Worm (Caenorhabditis elegans) whole organism, young adult: Measurements from ENCODE around the gene slc-25A26.
A peak's percentile ranks its signal among the peaks of the same experiment; 100 is the strongest.

Experiments used
- B0019.2 ChIP-seq: fragments of 200-800 bp; sonication (Bioruptor generic); conservative IDR thresholded peaks from 2 replicates; pipeline ENCODE4 v1.3.6; 2022; ENCODE audit warnings: missing genetic modification reagents, missing genetic modification characterization, missing compliant biosample characterization
- B0035.1 ChIP-seq: sonication (generic microtip); optimal IDR thresholded peaks from 2 replicates; lab custom pipeline; 2016; ENCODE audit warnings: missing genetic modification characterization, mild to moderate bottlenecking, missing compliant biosample characterization, missing genotype, missing genetic modification reagents
- B0336.3 ChIP-seq: fragments of 200-800 bp; sonication (Bioruptor generic); IDR thresholded peaks from 2 replicates; pipeline ENCODE4 v1.3.6; 2022; ENCODE audit warnings: missing genetic modification characterization, missing compliant biosample characterization
- C17E4.6 ChIP-seq: fragments of 200-800 bp; sonication (Bioruptor generic); IDR thresholded peaks from 2 replicates; pipeline ENCODE4 v1.3.6; 2022; ENCODE audit warnings: missing genetic modification reagents, missing genetic modification characterization, missing compliant biosample characterization
- F23B12.7 ChIP-seq: sonication (generic microtip); optimal IDR thresholded peaks from 2 replicates; lab custom pipeline; 2017; ENCODE audit warnings: missing genetic modification characterization, mild to moderate bottlenecking, missing compliant biosample characterization, antibody characterized with exemption, moderate library complexity; ENCODE audit not compliant: insufficient read depth
- F33H1.4 ChIP-seq: fragments of 200-800 bp; sonication (Bioruptor generic); IDR thresholded peaks from 2 replicates; pipeline ENCODE4 v1.3.6; 2022; ENCODE audit warnings: missing genetic modification reagents, missing genetic modification characterization, missing compliant biosample characterization
- F52B5.7 ChIP-seq: sonication (generic microtip); optimal IDR thresholded peaks from 2 replicates; lab custom pipeline; 2016; ENCODE audit warnings: mild to moderate bottlenecking, missing genetic modification characterization, missing compliant biosample characterization
- K11D2.4 ChIP-seq: fragments of 200-800 bp; sonication (Bioruptor generic); IDR thresholded peaks from 2 replicates; pipeline ENCODE4 v1.3.6; 2022; ENCODE audit warnings: missing genetic modification reagents, missing genetic modification characterization, missing compliant biosample characterization
- K12H6.12 ChIP-seq: fragments of 200-800 bp; sonication (Bioruptor generic); optimal IDR thresholded peaks from 2 replicates; lab custom pipeline; 2018; ENCODE audit warnings: mild to moderate bottlenecking, missing genetic modification characterization, missing compliant biosample characterization
- Y53F4B.3 ChIP-seq: fragments of 200-800 bp; sonication (Bioruptor generic); IDR thresholded peaks from 2 replicates; pipeline ENCODE4 v1.3.6; 2022; ENCODE audit warnings: missing genetic modification reagents, missing genetic modification characterization, missing compliant biosample characterization
- Y53G8AR.9 ChIP-seq: fragments of 200-800 bp; sonication (Bioruptor generic); conservative IDR thresholded peaks from 2 replicates; pipeline ENCODE4 v1.3.6; 2022; ENCODE audit warnings: missing genetic modification reagents, missing genetic modification characterization, missing compliant biosample characterization
- Y56A3A.18 ChIP-seq: fragments of 200-800 bp; sonication (Bioruptor generic); IDR thresholded peaks from 2 replicates; pipeline ENCODE4 v1.3.6; 2022; ENCODE audit warnings: missing genetic modification reagents, missing genetic modification characterization, missing compliant biosample characterization
- ama-1 ChIP-seq, 3 experiments: fragments of 150-350 bp in 1 of 3; sonication (generic microtip) in 2 of 3; optimal IDR thresholded peaks; 2 replicates each; lab custom pipeline; 2014 to 2018; ENCODE audit warnings: missing biosample characterization in 2 of 3, missing genetic modification characterization in 2 of 3, missing genetic modification reagents in 2 of 3
- atf-7 ChIP-seq: sonication (generic microtip); optimal IDR thresholded peaks from 2 replicates; lab custom pipeline; 2017; ENCODE audit warnings: mild to moderate bottlenecking, missing genetic modification characterization, missing compliant biosample characterization
- athp-1 ChIP-seq: sonication (generic microtip); optimal IDR thresholded peaks from 2 replicates; lab custom pipeline; 2017; ENCODE audit warnings: mild to moderate bottlenecking, missing genetic modification characterization, missing compliant biosample characterization
- attf-5 ChIP-seq: fragments of 200-800 bp; sonication (Bioruptor generic); optimal IDR thresholded peaks from 2 replicates; lab custom pipeline; 2018; ENCODE audit warnings: mild to moderate bottlenecking, missing genetic modification characterization, missing compliant biosample characterization
- bed-1 ChIP-seq: fragments of 200-800 bp; sonication (Bioruptor generic); IDR thresholded peaks from 2 replicates; pipeline ENCODE4 v1.3.6; 2022; ENCODE audit warnings: missing genetic modification reagents, missing genetic modification characterization, missing compliant biosample characterization
- bed-2 ChIP-seq: fragments of 200-800 bp; sonication (Bioruptor generic); IDR thresholded peaks from 2 replicates; pipeline ENCODE4 v1.3.6; 2022; ENCODE audit warnings: missing genetic modification reagents, missing genetic modification characterization, missing compliant biosample characterization
- ceh-27 ChIP-seq: fragments of 200-800 bp; sonication (Bioruptor generic); optimal IDR thresholded peaks from 2 replicates; lab custom pipeline; 2018; ENCODE audit warnings: mild to moderate bottlenecking, missing genetic modification characterization, moderate library complexity, missing compliant biosample characterization
- ceh-58 ChIP-seq: fragments of 200-800 bp; sonication (Bioruptor generic); IDR thresholded peaks from 2 replicates; pipeline ENCODE4 v1.3.6; 2022; ENCODE audit warnings: missing genetic modification characterization, missing compliant biosample characterization
- efl-1 ChIP-seq: fragments of 150-350 bp; optimal IDR thresholded peaks from 2 replicates; lab custom pipeline; 2014; ENCODE audit warnings: missing biosample characterization, missing genetic modification reagents, missing genetic modification characterization
- egrh-3 ChIP-seq: fragments of 200-800 bp; sonication (Bioruptor generic); IDR thresholded peaks from 2 replicates; pipeline ENCODE4 v1.3.6; 2022; ENCODE audit warnings: missing genetic modification reagents, missing genetic modification characterization, missing compliant biosample characterization
- ets-4 ChIP-seq: fragments of 200-800 bp; sonication (Bioruptor generic); optimal IDR thresholded peaks from 2 replicates; lab custom pipeline; 2018; ENCODE audit warnings: mild to moderate bottlenecking, missing genetic modification characterization, missing compliant biosample characterization
- fkh-3 ChIP-seq: sonication (generic microtip); optimal IDR thresholded peaks from 2 replicates; lab custom pipeline; 2016; ENCODE audit warnings: mild to moderate bottlenecking, missing genetic modification characterization, missing compliant biosample characterization
- him-1 ChIP-seq: sonication (generic microtip); optimal IDR thresholded peaks from 2 replicates; lab custom pipeline; 2016; ENCODE audit warnings: missing genotype, missing genetic modification reagents, missing genetic modification characterization, missing compliant biosample characterization
- hlh-26 ChIP-seq: fragments of 200-800 bp; sonication (Bioruptor generic); conservative IDR thresholded peaks from 2 replicates; pipeline ENCODE4 v1.3.6; 2022; ENCODE audit warnings: missing genetic modification reagents, missing genetic modification characterization, missing compliant biosample characterization
- hsf-1 ChIP-seq: fragments of 200-800 bp; sonication (Bioruptor generic); IDR thresholded peaks from 2 replicates; pipeline ENCODE4 v1.3.6; 2022; ENCODE audit warnings: missing genetic modification reagents, missing genetic modification characterization, missing compliant biosample characterization
- lag-1 ChIP-seq: fragments of 200-800 bp; sonication (Bioruptor generic); IDR thresholded peaks from 2 replicates; pipeline ENCODE4 v1.3.6; 2022; ENCODE audit warnings: missing genetic modification reagents, missing genetic modification characterization, missing compliant biosample characterization
- lin-26 ChIP-seq: fragments of 200-800 bp; sonication (Bioruptor generic); IDR thresholded peaks from 2 replicates; pipeline ENCODE4 v1.3.6; 2022; ENCODE audit warnings: missing genetic modification reagents, missing genetic modification characterization, missing compliant biosample characterization
- lin-35 ChIP-seq, 3 experiments: fragments of 150-350 bp in 2 of 3; sonication (generic microtip) in 1 of 3; optimal IDR thresholded peaks; 2 replicates each; lab custom pipeline; 2014 to 2018; ENCODE audit warnings: missing biosample characterization in 3 of 3, missing genetic modification characterization in 3 of 3, missing genetic modification reagents in 3 of 3
- lin-54 ChIP-seq: fragments of 200-800 bp; sonication (Bioruptor generic); optimal IDR thresholded peaks from 2 replicates; lab custom pipeline; 2018; ENCODE audit warnings: mild to moderate bottlenecking, missing genetic modification characterization, missing compliant biosample characterization
- lsl-1 ChIP-seq: fragments of 200-800 bp; sonication (Bioruptor generic); optimal IDR thresholded peaks from 2 replicates; lab custom pipeline; 2018; ENCODE audit warnings: mild to moderate bottlenecking, missing genetic modification characterization, moderate library complexity, missing compliant biosample characterization
- madf-6 ChIP-seq: fragments of 200-800 bp; sonication (Bioruptor generic); IDR thresholded peaks from 2 replicates; pipeline ENCODE4 v1.3.6; 2022; ENCODE audit warnings: missing genetic modification reagents, missing genetic modification characterization, missing compliant biosample characterization
- mel-28 ChIP-seq: sonication (generic microtip); optimal IDR thresholded peaks from 2 replicates; lab custom pipeline; 2016; ENCODE audit warnings: borderline replicate concordance, mild to moderate bottlenecking, missing genetic modification characterization, missing compliant biosample characterization
- mes-4 ChIP-seq: sonication (generic microtip); optimal IDR thresholded peaks from 2 replicates; lab custom pipeline; 2016; ENCODE audit warnings: missing genotype, missing genetic modification characterization, missing compliant biosample characterization
- nfya-2 ChIP-seq: fragments of 200-800 bp; sonication (Bioruptor generic); IDR thresholded peaks from 2 replicates; pipeline ENCODE4 v1.3.6; 2022; ENCODE audit warnings: missing genetic modification reagents, missing genetic modification characterization, missing compliant biosample characterization
- repo-1 ChIP-seq: sonication (generic microtip); optimal IDR thresholded peaks from 2 replicates; lab custom pipeline; 2017; ENCODE audit warnings: mild to moderate bottlenecking, missing genetic modification characterization, missing compliant biosample characterization
- rpc-1 ChIP-seq, 2 experiments: fragments of 150-350 bp in 1 of 2; sonication (generic microtip) in 1 of 2; optimal IDR thresholded peaks; 2 replicates each; lab custom pipeline; 2014 to 2018; ENCODE audit warnings: missing biosample characterization in 1 of 2, missing genetic modification characterization in 1 of 2, missing genetic modification reagents in 1 of 2, missing genotype in 1 of 2
- sea-2 ChIP-seq: fragments of 200-800 bp; sonication (Bioruptor generic); IDR thresholded peaks from 2 replicates; pipeline ENCODE4 v1.3.6; 2022; ENCODE audit warnings: missing genetic modification characterization, missing compliant biosample characterization
- snpc-1.3 ChIP-seq: sonication (generic microtip); optimal IDR thresholded peaks from 2 replicates; lab custom pipeline; 2017; ENCODE audit warnings: missing genetic modification characterization, mild to moderate bottlenecking, missing compliant biosample characterization, antibody characterized with exemption, moderate library complexity, missing genotype, missing genetic modification reagents; ENCODE audit not compliant: insufficient read depth
- snpc-4 ChIP-seq, 5 experiments: fragments of 150-350 bp in 1 of 5; sonication (generic microtip) in 4 of 5; optimal IDR thresholded peaks; 2 replicates each; lab custom pipeline; 2014 to 2018; ENCODE audit warnings: missing genetic modification characterization in 5 of 5, missing biosample characterization in 3 of 5, antibody characterized with exemption in 2 of 5, mild to moderate bottlenecking in 2 of 5, missing compliant biosample characterization in 2 of 5, missing genotype in 2 of 5, moderate library complexity in 2 of 5, missing genetic modification reagents in 1 of 5
- somi-1 ChIP-seq: fragments of 200-800 bp; sonication (Bioruptor generic); optimal IDR thresholded peaks from 2 replicates; lab custom pipeline; 2018; ENCODE audit warnings: mild to moderate bottlenecking, missing genetic modification characterization, missing compliant biosample characterization
- tbp1 ChIP-seq: fragments of 200-800 bp; sonication (Bioruptor generic); optimal IDR thresholded peaks from 2 replicates; lab custom pipeline; 2018; ENCODE audit warnings: mild to moderate bottlenecking, missing genetic modification characterization, missing compliant biosample characterization
- tlf-1 ChIP-seq: fragments of 200-800 bp; sonication (Bioruptor generic); optimal IDR thresholded peaks from 2 replicates; lab custom pipeline; 2018; ENCODE audit warnings: mild to moderate bottlenecking, missing genetic modification characterization, missing compliant biosample characterization
- zim-3 ChIP-seq: sonication (generic microtip); optimal IDR thresholded peaks from 2 replicates; lab custom pipeline; 2017; ENCODE audit warnings: mild to moderate bottlenecking, missing genetic modification characterization, moderate library complexity, missing compliant biosample characterization
- ztf-22 ChIP-seq: fragments of 200-800 bp; sonication (Bioruptor generic); optimal IDR thresholded peaks from 2 replicates; lab custom pipeline; 2018; ENCODE audit warnings: mild to moderate bottlenecking, missing genetic modification characterization, moderate library complexity, missing compliant biosample characterization
- ztf-26 ChIP-seq: sonication (generic microtip); optimal IDR thresholded peaks from 2 replicates; lab custom pipeline; 2017; ENCODE audit warnings: missing genetic modification characterization, missing compliant biosample characterization
- ztf-28 ChIP-seq: fragments of 200-800 bp; sonication (Bioruptor generic); IDR thresholded peaks from 2 replicates; pipeline ENCODE4 v1.3.6; 2022; ENCODE audit warnings: missing genetic modification reagents, missing genetic modification characterization, missing compliant biosample characterization

The slc-25A26 gene

ce11 chrIV:8891131-8891530, 39.1 kb upstream of the slc-25A26 start, which contains the start of gene spr-2 (continued):
- TF ChIP-seq tlf-1 (GFP tag; lab: Kevin White, UChicago) (peak; percentile 10), K12H6.12 (tag; lab: Kevin White, UChicago) (peak; percentile 54), sea-2 (GFP tag; lab: Robert Waterston, UW) (no peak), lin-35 (GFP tag; optimal IDR thresholded peaks at IDR 0.05; lab: Kevin White, UChicago) (peak in 1 of 3 experiments; percentile 85), ztf-28 (no peak), F23B12.7 (tag; lab: Kevin White, UChicago) (no peak), egrh-3 (no peak), mel-28 (tag; lab: Kevin White, UChicago) (no peak), ceh-27 (GFP tag; lab: Kevin White, UChicago) (peak; percentile 44), B0336.3 (GFP tag; lab: Robert Waterston, UW) (peak; percentile 49), snpc-1.3 (no peak), Y53G8AR.9 (GFP tag; lab: Robert Waterston, UW) (no peak), mes-4 (tag; lab: Kevin White, UChicago) (peak; percentile 31), ets-4 (no peak), atf-7 (tag; lab: Kevin White, UChicago) (peak; percentile 14), rpc-1 (optimal IDR thresholded peaks at IDR 0.05; lab: Kevin White, UChicago) (no peak), rpc-1 (tag; optimal IDR thresholded peaks at IDR 0.05; lab: Kevin White, UChicago) (no peak), hlh-26 (GFP tag; lab: Robert Waterston, UW) (no peak), Y53F4B.3 (GFP tag; lab: Robert Waterston, UW) (no peak), ztf-26 (tag; lab: Kevin White, UChicago) (no peak), bed-2 (GFP tag; lab: Robert Waterston, UW) (no peak), him-1 (no peak), F33H1.4 (GFP tag; lab: Robert Waterston, UW) (no peak), repo-1 (tag; lab: Kevin White, UChicago) (peak; percentile 30), lin-26 (no peak), F52B5.7 (tag; lab: Kevin White, UChicago) (no peak), hsf-1 (GFP tag; lab: Robert Waterston, UW) (no peak), ceh-58 (GFP tag; lab: Robert Waterston, UW) (no peak), zim-3 (tag; lab: Kevin White, UChicago) (no peak), lin-54 (peak; percentile 85), efl-1 (GFP tag; lab: Kevin White, UChicago) (peak; percentile 30), snpc-4 (GFP tag; optimal IDR thresholded peaks at IDR 0.05; lab: Kevin White, UChicago) (no peak), snpc-4 (tag; optimal IDR thresholded peaks at IDR 0.05; lab: Kevin White, UChicago) (peak; percentile 34 to 68 (median 43)), nfya-2 (GFP tag; lab: Robert Waterston, UW) (no peak), lag-1 (GFP tag; lab: Robert Waterston, UW) (no peak), fkh-3 (tag; lab: Kevin White, UChicago) (no peak), C17E4.6 (GFP tag; lab: Robert Waterston, UW) (no peak), B0035.1 (tag; lab: Kevin White, UChicago) (no peak), attf-5 (GFP tag; lab: Kevin White, UChicago) (peak; percentile 84), ztf-22 (GFP tag; lab: Kevin White, UChicago) (no peak), ama-1 (optimal IDR thresholded peaks at IDR 0.05; lab: Kevin White, UChicago) (no peak), ama-1 (GFP tag; optimal IDR thresholded peaks at IDR 0.05; lab: Kevin White, UChicago) (no peak), lsl-1 (GFP tag; lab: Kevin White, UChicago) (peak; percentile 42), madf-6 (GFP tag; lab: Robert Waterston, UW) (peak; percentile 36; the same call in 1 of the 2 replicates), B0019.2 (no peak), Y56A3A.18 (GFP tag; lab: Robert Waterston, UW) (no peak), athp-1 (no peak), bed-1 (GFP tag; lab: Robert Waterston, UW) (no peak), somi-1 (GFP tag; lab: Kevin White, UChicago) (no peak), K11D2.4 (GFP tag; lab: Robert Waterston, UW) (no peak), tbp1 (no peak)
